Fruit fly (Drosophila melanogaster): ENCODE data around the gene Mi-2.

Gene Mi-2

DNA sequence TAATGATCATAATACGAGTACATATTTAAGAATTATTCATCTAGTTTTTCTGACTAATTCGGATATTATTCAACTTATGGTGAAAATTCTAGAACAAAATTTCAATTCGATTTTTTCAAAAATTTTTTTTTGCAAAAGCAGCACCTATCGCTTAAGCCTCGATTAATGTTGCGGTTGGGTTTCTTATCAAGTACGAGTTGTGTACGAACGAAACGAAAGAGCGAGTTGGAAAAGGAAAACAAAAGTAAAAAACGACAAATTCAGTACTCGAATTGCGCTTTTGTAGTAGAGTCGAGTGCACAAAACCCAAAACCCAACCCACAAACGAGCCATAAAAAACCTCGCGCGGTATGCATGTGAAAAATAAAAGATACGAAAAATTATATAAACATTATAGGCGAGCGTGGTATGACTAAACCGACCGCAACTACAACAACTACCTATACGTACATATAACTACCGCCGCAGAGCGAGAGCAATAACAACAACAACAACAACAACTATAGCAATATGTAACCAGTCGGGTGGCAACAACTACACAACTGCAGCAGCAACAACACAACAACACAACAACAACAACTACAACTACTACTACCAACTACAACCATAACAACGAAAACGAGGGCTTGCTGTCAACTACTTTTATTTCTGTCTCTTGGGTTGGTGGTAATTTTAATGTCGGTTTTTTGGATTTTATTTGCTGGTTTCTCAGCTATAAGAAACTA is 5.4 kb downstream of the Mi-2 start:
- TF ChIP-seq CTCF (optimal IDR thresholded peaks at IDR 0.05), result no peak
- no peak for TF ChIP-seq CG8478 (optimal IDR thresholded peaks at IDR 0.05)

DNA sequence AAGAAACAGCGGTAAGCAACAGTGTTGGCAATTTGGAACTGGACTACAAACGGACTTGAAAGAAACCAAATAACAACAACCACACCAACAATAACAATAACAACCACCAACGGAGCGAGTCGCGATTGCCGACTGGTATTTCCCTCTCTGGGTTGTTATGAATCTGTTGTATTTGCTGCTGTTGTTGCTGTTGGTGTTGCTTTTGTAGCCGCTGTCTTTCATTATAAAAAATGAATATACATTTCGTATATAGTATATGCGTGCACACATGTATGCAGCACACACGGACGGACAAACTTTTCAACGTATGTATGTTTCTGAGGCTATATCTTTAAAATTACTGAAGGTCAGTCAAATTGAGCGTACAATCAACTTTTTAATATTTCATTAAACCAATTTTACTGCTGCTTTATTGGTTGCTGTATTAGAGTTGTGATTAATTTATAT is 6.6 kb downstream of the Mi-2 start:
- no peak for TF ChIP-seq CG8478 (optimal IDR thresholded peaks at IDR 0.05)
- TF ChIP-seq CTCF (optimal IDR thresholded peaks at IDR 0.05), result no peak

DNA sequence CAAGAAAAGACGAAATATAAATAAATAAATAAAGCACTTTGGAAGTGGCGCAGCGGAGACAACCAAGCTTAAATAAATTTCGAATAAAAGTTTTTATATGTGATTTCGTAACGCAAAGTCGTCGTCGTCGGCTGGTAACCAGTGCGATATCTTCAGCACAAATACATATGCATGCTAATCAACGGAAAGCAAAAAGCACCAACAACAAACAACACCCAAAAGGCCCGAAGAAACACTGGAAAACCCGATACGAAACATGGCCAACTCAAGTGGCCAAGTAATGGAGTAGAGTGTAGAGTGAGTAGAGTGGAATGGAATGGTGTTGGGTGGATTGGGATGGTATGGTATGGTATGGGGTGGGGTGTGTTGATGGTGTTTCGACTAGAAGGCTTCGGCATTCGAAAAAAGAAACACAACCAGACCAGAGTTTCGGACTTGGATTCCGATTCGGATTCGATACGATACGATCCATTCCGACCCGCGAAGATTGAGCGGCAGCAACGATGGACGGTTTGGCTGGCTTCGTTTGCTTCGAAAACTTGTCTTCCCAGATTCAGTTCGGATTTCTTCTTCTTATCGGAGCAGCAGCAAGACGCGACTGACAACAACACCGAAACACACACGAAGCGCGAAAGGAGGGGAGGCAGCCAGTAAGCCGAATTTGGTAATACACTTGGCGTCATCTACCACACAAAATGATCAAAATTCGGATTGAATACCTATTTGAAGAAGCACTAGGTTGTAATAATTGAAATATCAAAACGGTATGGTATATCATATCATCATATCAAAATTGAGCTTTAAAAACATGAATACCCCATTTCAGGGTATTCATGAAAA is 7.2 kb downstream of the Mi-2 start:
- no peak for TF ChIP-seq CG8478 (optimal IDR thresholded peaks at IDR 0.05)
- no peak for TF ChIP-seq CTCF (optimal IDR thresholded peaks at IDR 0.05)

DNA sequence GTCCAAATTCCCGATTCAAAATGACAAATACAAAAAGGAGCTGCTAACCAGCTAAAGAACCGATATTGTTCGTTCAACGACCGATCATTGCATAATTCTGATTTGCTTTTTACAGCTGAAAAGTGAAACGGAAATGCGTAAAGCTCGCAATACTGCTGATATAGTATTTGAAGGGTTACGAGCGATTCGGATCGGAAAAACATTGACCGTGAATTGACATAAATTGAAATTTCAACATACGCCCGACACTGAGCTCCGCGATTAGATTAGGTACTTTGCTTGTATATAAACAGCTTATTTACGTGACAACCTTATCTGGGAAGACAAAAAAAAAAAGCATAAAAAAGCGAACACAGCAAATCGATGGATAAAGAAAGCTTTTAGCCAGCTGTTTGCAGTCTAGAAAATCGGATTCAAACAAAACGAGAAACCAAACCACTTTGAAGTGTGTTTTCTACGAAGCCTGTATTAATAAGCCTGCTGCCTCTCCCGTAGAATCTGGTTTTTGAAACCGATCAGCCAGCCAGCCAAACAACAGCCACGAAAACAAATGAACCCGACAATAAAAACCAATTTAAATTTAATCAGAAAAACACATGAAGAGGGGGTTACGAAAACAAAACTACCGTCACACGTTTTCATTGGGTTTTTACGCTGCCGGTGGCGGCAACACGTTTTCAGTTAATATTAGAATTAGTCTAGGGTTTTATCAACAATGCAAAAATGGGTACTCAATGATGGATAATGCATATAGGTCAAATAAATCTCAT is 8.3 kb downstream of the Mi-2 start:
- TF ChIP-seq CTCF (optimal IDR thresholded peaks at IDR 0.05), result no peak
- TF ChIP-seq CG8478 (optimal IDR thresholded peaks at IDR 0.05), result no peak

DNA sequence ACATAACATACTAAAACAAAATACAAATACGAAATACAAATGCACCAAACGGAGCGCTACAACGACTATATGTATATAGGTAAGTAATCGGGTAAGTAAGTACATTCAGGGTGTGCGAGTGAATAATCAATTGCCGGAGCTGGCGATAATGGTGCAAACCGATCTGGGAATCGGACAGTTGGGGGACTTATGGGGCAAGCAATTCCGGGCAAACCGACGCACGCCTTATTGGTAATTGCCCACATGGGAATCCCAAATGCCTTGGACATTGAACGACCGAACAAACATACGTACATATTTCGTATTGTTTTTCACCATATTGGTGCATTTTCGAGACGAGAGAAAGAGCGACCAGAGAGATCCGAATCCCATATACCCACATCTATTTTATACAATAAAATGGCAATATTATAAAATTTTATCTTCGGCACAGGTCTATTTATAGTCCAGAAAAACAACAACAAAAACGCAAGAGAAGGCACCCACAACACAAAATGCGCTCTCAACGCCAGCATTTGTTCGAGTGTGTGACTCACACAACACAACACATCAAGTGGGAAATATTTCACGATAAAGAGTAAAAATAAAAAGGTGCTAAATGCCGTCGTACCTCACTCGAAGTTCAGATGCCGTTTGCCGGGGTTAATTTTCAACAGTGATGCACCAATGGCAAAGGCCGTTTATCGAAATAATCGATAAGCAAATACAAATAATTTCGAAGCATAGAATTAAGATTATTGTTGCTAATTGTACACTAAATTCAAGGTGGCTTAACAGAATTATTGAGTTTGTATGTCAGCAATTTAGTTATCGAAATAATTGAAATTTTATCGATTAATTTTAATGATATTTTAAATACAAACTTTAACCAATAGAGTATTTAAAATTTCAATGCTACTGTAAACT is 9.6 kb downstream of the Mi-2 start:
- no peak for TF ChIP-seq CTCF (optimal IDR thresholded peaks at IDR 0.05)
- no peak for TF ChIP-seq CG8478 (optimal IDR thresholded peaks at IDR 0.05)

DNA sequence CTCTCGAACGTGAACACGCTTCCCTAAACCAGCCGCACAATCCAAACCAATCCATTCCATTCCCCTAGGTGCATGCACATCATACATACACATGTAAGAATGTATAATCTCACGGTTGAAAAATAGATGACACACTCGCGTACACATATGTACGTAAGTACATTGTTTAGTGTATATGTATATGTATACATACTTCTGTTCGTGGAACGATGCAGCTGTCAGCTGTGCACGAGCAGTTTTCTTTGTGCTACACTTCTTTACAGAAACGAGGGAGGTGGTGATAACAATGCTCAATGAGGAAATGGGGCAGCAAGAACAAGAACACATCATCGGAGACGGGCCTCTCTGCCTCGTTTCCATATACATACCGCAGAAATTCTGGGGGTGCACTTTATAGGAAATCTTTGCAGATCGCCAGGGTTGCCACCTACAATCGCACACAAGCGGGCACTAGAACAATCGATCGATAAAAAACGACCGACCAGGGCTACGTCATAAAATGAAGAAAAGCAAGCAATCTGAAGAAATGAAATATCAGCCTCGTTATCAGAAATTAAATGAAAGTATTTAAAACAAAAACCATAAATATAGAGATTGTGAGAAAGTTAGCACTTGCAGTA is 10.6 kb downstream of the Mi-2 start:
- no peak for TF ChIP-seq CG8478 (optimal IDR thresholded peaks at IDR 0.05)
- TF ChIP-seq CTCF (optimal IDR thresholded peaks at IDR 0.05), result no peak

DNA sequence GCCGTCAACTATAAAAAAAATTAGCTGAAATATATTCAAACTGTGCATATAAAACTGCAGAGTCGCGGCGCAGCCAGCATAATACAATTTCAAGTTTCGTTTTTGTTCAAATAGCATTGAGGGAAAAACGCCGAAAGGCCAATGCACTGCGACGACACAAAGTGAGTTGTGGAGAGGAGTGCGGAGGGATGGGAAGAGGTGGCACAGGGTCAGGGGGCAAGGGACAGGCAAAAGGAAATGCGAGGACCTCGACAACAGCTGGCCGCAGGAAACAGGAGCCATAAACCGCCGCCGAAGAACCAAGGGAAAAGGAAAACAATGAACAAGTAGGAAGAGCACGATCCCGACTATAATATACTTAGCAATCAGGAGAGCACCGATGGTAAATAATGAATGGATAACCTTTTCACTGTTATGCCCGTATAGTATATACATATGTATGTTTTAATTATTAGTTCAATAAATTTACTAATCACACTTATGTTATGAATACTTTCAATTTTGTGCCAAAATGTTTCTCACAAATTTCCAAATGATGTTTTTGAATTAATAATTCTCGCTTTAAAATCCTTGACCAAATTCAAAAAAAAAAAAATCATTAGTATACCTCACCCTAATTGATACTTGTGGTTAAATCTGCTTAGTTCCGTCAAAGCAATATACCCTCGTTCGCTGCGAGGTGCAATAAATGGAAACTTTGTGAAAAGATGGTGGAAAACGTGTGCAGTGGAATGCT is 11.3 kb downstream of the Mi-2 start:
- no peak for TF ChIP-seq CTCF (optimal IDR thresholded peaks at IDR 0.05)
- TF ChIP-seq CG8478 (optimal IDR thresholded peaks at IDR 0.05), result no peak

DNA sequence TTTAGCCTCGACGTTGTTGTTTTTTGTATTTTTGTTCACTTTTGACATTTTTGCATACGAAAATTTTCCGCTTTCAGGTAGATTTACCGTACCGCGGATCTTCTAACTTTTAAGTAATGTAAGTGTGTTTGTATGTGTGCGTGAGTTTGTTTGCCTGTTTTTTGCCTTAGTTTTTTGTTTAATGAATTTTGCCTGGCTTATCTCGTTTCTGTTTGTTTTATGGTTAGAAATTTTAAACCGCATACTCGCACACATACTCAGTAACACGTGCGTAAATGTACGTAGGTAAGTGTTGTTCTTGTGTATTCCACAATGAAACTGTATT is 12.4 kb downstream of the Mi-2 start:
- TF ChIP-seq CTCF (optimal IDR thresholded peaks at IDR 0.05) (no peak), CG8478 (optimal IDR thresholded peaks at IDR 0.05) (no peak)

DNA sequence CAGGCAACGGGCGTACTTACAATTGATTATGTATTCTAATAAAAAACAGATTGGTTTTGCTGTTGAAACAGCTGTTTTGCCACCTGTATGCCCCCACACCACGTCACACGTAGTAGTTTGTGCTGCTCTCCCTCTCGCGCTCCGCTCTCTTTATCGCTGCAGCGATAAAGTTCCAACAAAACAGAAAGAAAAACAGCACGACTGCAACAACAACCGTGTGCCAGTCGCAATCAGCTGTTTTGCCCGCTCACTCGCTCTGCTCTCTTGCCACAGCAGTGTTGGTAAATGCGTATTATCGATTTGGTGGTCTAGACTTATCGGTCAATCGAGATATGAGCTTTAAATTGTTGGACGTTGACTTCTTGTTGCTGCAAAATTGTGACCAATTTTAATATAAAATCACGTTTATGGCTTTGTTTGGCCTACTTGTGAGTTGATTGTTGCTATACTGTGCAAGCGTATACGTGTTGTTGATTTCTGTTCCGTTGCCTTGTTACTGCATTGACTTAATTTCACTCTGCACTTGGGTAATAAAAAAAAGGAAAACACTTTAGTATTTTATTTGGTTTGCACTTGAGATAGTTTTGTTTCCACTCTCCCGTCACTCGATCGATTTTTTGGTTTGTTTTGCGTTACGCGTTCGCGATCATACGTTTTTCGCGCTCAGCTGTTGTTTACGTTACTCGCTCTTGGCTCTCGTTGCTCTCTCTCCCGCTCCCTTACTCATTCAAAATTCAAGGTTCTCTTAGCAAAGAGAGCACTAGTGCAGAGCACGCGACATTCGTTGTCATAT is 12.9 kb downstream of the Mi-2 start:
- TF ChIP-seq CTCF (optimal IDR thresholded peaks at IDR 0.05) (no peak), CG8478 (optimal IDR thresholded peaks at IDR 0.05) (no peak)

DNA sequence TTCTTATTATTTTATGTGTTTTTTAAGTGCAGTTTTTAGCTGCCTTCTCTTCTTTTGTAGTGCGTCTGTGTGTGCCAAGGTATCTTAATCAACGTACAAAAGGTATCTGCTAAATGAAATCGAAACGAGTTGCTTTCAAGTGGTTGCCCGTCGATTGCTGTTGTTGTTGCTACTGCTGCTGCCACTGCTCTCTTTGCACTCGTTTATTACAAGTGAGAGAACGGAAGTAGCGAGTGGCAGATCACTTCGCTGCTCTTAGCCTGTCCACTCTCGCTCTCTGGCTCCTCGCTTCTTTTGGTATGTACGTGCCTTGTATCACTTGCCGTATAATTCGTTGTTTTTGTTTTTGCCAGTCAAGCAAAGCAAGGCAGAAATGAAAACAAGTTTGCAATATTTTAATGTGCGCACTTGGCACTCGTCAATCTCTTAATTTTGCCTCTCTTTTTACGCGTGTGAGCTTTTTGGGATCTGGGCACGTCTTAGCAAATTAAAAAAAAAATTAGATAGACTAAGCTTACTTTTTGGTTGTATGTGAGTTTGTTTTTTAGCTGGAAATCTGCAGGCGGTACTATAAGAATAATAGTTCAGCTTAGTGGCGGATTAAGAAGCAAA is 13.6 kb downstream of the Mi-2 start:
- TF ChIP-seq CTCF (optimal IDR thresholded peaks at IDR 0.05) (no peak), CG8478 (optimal IDR thresholded peaks at IDR 0.05) (no peak)

DNA sequence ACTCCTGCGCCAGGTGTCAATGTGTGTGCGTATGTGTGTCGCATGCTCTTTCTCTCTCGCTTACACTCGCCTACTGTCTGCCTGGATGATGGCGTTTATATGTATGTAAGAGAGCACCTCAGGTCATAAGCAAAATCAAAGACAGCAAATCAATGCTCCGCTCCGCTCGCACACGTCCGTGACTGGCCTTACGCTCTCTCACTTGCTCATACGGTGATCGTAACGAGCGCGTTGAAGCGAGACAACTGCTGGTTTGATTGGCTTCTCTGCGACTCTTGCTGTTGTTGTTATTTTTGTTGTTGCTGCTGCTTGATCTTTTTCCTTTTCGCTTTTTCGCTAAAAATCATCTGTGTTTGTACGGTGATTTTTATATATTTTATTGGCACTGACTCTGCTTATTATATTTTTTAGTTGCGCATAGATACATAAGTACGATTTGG is 14.4 kb downstream of the Mi-2 start:
- TF ChIP-seq CG8478 (optimal IDR thresholded peaks at IDR 0.05) (no peak), CTCF (optimal IDR thresholded peaks at IDR 0.05) (peak; percentile 17 to 49)

DNA sequence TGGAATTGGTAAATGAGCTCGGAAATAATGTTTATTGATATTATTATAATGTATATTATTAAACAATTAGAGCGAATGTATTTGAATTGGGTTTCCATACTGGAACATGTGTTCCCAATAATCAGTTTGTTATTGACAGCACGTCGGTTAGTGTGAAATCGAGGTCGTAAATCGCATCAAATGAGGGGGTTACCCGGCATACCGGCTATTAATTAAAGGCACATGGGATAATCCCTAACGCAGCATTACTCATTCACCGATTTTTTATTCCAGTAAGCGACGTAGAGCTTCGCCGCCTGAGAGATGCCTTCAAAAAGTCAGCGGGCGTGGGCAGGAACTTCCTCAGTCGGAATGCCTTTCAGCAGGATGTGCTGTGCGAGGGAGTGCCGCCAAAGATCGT is 36.5 kb downstream of the Mi-2 start:
- TF ChIP-seq CG8478 (optimal IDR thresholded peaks at IDR 0.05) (no peak), CTCF (optimal IDR thresholded peaks at IDR 0.05) (no peak)

Data from S2 (cell line).